Worm (Caenorhabditis elegans) whole organism, L4 larva: Measurements from ENCODE around the gene sdc-1.
A peak's percentile ranks its signal among the peaks of the same experiment; 100 is the strongest.

Experiments used
- F26F4.8 ChIP-seq: fragments of 200-800 bp; sonication (Bioruptor generic); conservative IDR thresholded peaks from 2 replicates; pipeline ENCODE4 v1.3.6; 2022; ENCODE audit warnings: missing genetic modification characterization, missing compliant biosample characterization
- F37D6.2 ChIP-seq: sonication (generic microtip); optimal IDR thresholded peaks from 2 replicates; lab custom pipeline; 2016; ENCODE audit warnings: mild to moderate bottlenecking, missing genetic modification characterization, missing compliant biosample characterization
- F49E8.2 ChIP-seq: sonication (generic microtip); optimal IDR thresholded peaks from 2 replicates; lab custom pipeline; 2016; ENCODE audit warnings: missing compliant biosample characterization, mild to moderate bottlenecking, missing genetic modification characterization, borderline replicate concordance
- R02D3.7 ChIP-seq: fragments of 150-350 bp; sonication (generic microtip); optimal IDR thresholded peaks from 3 replicates; lab custom pipeline; 2014; ENCODE audit warnings: missing biosample characterization, missing genetic modification characterization
- T20F7.1 ChIP-seq: fragments of 200-800 bp; sonication (Bioruptor generic); optimal IDR thresholded peaks from 2 replicates; lab custom pipeline; 2018; ENCODE audit warnings: mild to moderate bottlenecking, missing genetic modification characterization, missing compliant biosample characterization
- Y5F2A.4 ChIP-seq: fragments of 200-800 bp; sonication (Bioruptor generic); optimal IDR thresholded peaks from 2 replicates; lab custom pipeline; 2018; ENCODE audit warnings: mild to moderate bottlenecking, missing genetic modification characterization, missing compliant biosample characterization
- Y75B8A.6 ChIP-seq: fragments of 200-800 bp; sonication (Bioruptor generic); IDR thresholded peaks from 2 replicates; pipeline ENCODE4 v1.3.6; 2022; ENCODE audit warnings: missing genetic modification reagents, missing genetic modification characterization, missing compliant biosample characterization
- ZK546.5 ChIP-seq, 2 experiments: sonication (generic microtip); optimal IDR thresholded peaks; 2 replicates each; lab custom pipeline; 2017; ENCODE audit warnings: missing biosample characterization in 2 of 2, missing genetic modification characterization in 2 of 2
- ama-1 ChIP-seq: fragments of 150-350 bp; optimal IDR thresholded peaks from 2 replicates; lab custom pipeline; 2014; ENCODE audit warnings: inconsistent platforms, mixed read lengths
- ceh-28 ChIP-seq: fragments of 150-350 bp; optimal IDR thresholded peaks from 2 replicates; lab custom pipeline; 2014; ENCODE audit warnings: missing biosample characterization, missing genetic modification reagents, missing genetic modification characterization
- ceh-44 ChIP-seq: fragments of 200-800 bp; sonication (Bioruptor generic); IDR thresholded peaks from 2 replicates; pipeline ENCODE4 v1.3.6; 2022; ENCODE audit warnings: missing genetic modification reagents, missing genetic modification characterization, missing compliant biosample characterization
- ceh-82 ChIP-seq: sonication (generic microtip); optimal IDR thresholded peaks from 2 replicates; lab custom pipeline; 2017; ENCODE audit warnings: missing biosample characterization, missing genetic modification characterization
- cey-2 ChIP-seq: sonication (generic microtip); optimal IDR thresholded peaks from 3 replicates; lab custom pipeline; 2017; ENCODE audit warnings: missing genetic modification characterization, mild to moderate bottlenecking, missing compliant biosample characterization, antibody characterized with exemption, borderline replicate concordance; ENCODE audit not compliant: insufficient read depth
- daf-16 ChIP-seq, 3 experiments: sonication (generic microtip); optimal IDR thresholded peaks; 2 replicates each; lab custom pipeline; 2016 to 2017; ENCODE audit warnings: missing genetic modification characterization in 3 of 3, missing genetic modification reagents in 3 of 3, mild to moderate bottlenecking in 2 of 3, missing compliant biosample characterization in 2 of 3, missing biosample characterization in 1 of 3, moderate library complexity in 1 of 3
- daf-19 ChIP-seq: fragments of 200-800 bp; sonication (Bioruptor generic); conservative IDR thresholded peaks from 2 replicates; pipeline ENCODE4 v1.3.6; 2022; ENCODE audit warnings: missing genetic modification characterization, missing compliant biosample characterization
- daf-8 ChIP-seq: fragments of 200-800 bp; sonication (Bioruptor generic); IDR thresholded peaks from 2 replicates; pipeline ENCODE4 v1.3.6; 2022; ENCODE audit warnings: missing genetic modification characterization, missing compliant biosample characterization
- dmd-6 ChIP-seq: fragments of 200-800 bp; sonication (Bioruptor generic); IDR thresholded peaks from 2 replicates; pipeline ENCODE4 v1.3.6; 2022; ENCODE audit warnings: missing genetic modification reagents, missing genetic modification characterization, missing compliant biosample characterization
- duxl-1 ChIP-seq: sonication (generic microtip); optimal IDR thresholded peaks from 2 replicates; lab custom pipeline; 2016; ENCODE audit warnings: mild to moderate bottlenecking, missing genetic modification characterization, moderate library complexity, missing compliant biosample characterization; ENCODE audit not compliant: poor library complexity
- dve-1 ChIP-seq: sonication (generic microtip); optimal IDR thresholded peaks from 2 replicates; lab custom pipeline; 2017; ENCODE audit warnings: antibody characterized with exemption, mild to moderate bottlenecking, missing genetic modification characterization, missing compliant biosample characterization; ENCODE audit not compliant: insufficient read depth
- fkh-10 ChIP-seq: fragments of 150-350 bp; optimal IDR thresholded peaks from 2 replicates; lab custom pipeline; 2014; ENCODE audit warnings: missing biosample characterization, missing genetic modification reagents, missing genetic modification characterization
- hlh-11 ChIP-seq: fragments of 200-800 bp; sonication (Bioruptor generic); optimal IDR thresholded peaks from 2 replicates; lab custom pipeline; 2018; ENCODE audit warnings: mild to moderate bottlenecking, missing genetic modification characterization, missing compliant biosample characterization
- hlh-30 ChIP-seq: sonication (generic microtip); optimal IDR thresholded peaks from 2 replicates; lab custom pipeline; 2017; ENCODE audit warnings: antibody characterized with exemption, mild to moderate bottlenecking, missing genetic modification characterization, missing compliant biosample characterization; ENCODE audit not compliant: insufficient read depth
- lin-13 ChIP-seq: fragments of 150-350 bp; optimal IDR thresholded peaks from 2 replicates; lab custom pipeline; 2014; ENCODE audit warnings: missing biosample characterization, missing genetic modification reagents, missing genetic modification characterization
- lin-15B ChIP-seq: fragments of 150-350 bp; sonication (generic microtip); optimal IDR thresholded peaks from 3 replicates; lab custom pipeline; 2014; ENCODE audit warnings: missing biosample characterization, missing genetic modification characterization
- lin-38 ChIP-seq: fragments of 200-800 bp; sonication (Bioruptor generic); IDR thresholded peaks from 2 replicates; pipeline ENCODE4 v1.3.6; 2022; ENCODE audit warnings: missing genetic modification reagents, missing genetic modification characterization, missing compliant biosample characterization
- lsy-2 ChIP-seq, 2 experiments: fragments of 150-350 bp in 1 of 2; sonication (generic microtip) in 1 of 2; optimal IDR thresholded peaks; 2 replicates each; lab custom pipeline; 2014 to 2017; ENCODE audit warnings: missing biosample characterization in 2 of 2, missing genetic modification characterization in 2 of 2
- mdl-1 ChIP-seq, 2 experiments: fragments of 150-350 bp in 1 of 2; sonication (generic microtip) in 1 of 2; optimal IDR thresholded peaks; 2 replicates each; lab custom pipeline; 2014 to 2017; ENCODE audit warnings: missing biosample characterization in 2 of 2, missing genetic modification characterization in 2 of 2
- mdt-29 ChIP-seq: fragments of 200-800 bp; sonication (Bioruptor generic); IDR thresholded peaks from 2 replicates; pipeline ENCODE4 v1.3.6; 2022; ENCODE audit warnings: missing genetic modification reagents, missing genetic modification characterization, missing compliant biosample characterization
- mep-1 ChIP-seq: fragments of 150-350 bp; sonication (generic microtip); optimal IDR thresholded peaks from 3 replicates; lab custom pipeline; 2014; ENCODE audit warnings: missing biosample characterization, missing genetic modification characterization
- mxl-3 ChIP-seq: fragments of 200-800 bp; sonication (Bioruptor generic); optimal IDR thresholded peaks from 2 replicates; lab custom pipeline; 2018; ENCODE audit warnings: mild to moderate bottlenecking, missing genetic modification characterization, missing compliant biosample characterization
- nhr-237 ChIP-seq: sonication (generic microtip); optimal IDR thresholded peaks from 2 replicates; lab custom pipeline; 2017; ENCODE audit warnings: missing biosample characterization, missing genetic modification characterization
- nhr-28 ChIP-seq: fragments of 150-350 bp; optimal IDR thresholded peaks from 2 replicates; lab custom pipeline; 2014; ENCODE audit warnings: missing biosample characterization, missing genetic modification characterization
- nhr-41 ChIP-seq: fragments of 200-800 bp; sonication (Bioruptor generic); IDR thresholded peaks from 2 replicates; pipeline ENCODE4 v1.3.6; 2022; ENCODE audit warnings: missing genetic modification reagents, missing genetic modification characterization, missing compliant biosample characterization
- nhr-42 ChIP-seq: fragments of 200-800 bp; sonication (Bioruptor generic); IDR thresholded peaks from 2 replicates; pipeline ENCODE4 v1.3.6; 2022; ENCODE audit warnings: missing genetic modification characterization, missing compliant biosample characterization
- nhr-48 ChIP-seq: sonication (generic microtip); optimal IDR thresholded peaks from 2 replicates; lab custom pipeline; 2016; ENCODE audit warnings: mild to moderate bottlenecking, missing genetic modification characterization, missing compliant biosample characterization
- nhr-76 ChIP-seq: fragments of 150-350 bp; optimal IDR thresholded peaks from 2 replicates; lab custom pipeline; 2014; ENCODE audit warnings: missing biosample characterization, missing genetic modification characterization
- nhr-77 ChIP-seq: fragments of 150-350 bp; optimal IDR thresholded peaks from 2 replicates; lab custom pipeline; 2014; ENCODE audit warnings: missing biosample characterization, missing genetic modification characterization
- pha-4 ChIP-seq, 2 experiments: fragments of 150-350 bp in 1 of 2; fragments of 200-800 bp in 1 of 2; sonication (Bioruptor generic) in 1 of 2; IDR thresholded peaks in 1 of 2; optimal IDR thresholded peaks in 1 of 2; 2 replicates each; pipeline versions ENCODE4 v1.3.6 to Lab custom; 2014 to 2022; ENCODE audit warnings: missing genetic modification characterization in 2 of 2, missing genetic modification reagents in 2 of 2, missing biosample characterization in 1 of 2, missing compliant biosample characterization in 1 of 2
- php-3 ChIP-seq: fragments of 200-800 bp; sonication (Bioruptor generic); IDR thresholded peaks from 2 replicates; pipeline ENCODE4 v1.3.6; 2022; ENCODE audit warnings: missing genetic modification reagents, missing genetic modification characterization, missing compliant biosample characterization
- rbr-2 ChIP-seq: sonication (generic microtip); optimal IDR thresholded peaks from 2 replicates; lab custom pipeline; 2016; ENCODE audit warnings: missing genotype, missing genetic modification characterization, missing compliant biosample characterization
- saeg-2 ChIP-seq: fragments of 200-800 bp; sonication (Bioruptor generic); IDR thresholded peaks from 2 replicates; pipeline ENCODE4 v1.3.6; 2022; ENCODE audit warnings: missing genetic modification reagents, missing genetic modification characterization, missing compliant biosample characterization
- sdz-12 ChIP-seq: fragments of 200-800 bp; sonication (Bioruptor generic); optimal IDR thresholded peaks from 2 replicates; lab custom pipeline; 2018; ENCODE audit warnings: mild to moderate bottlenecking, missing genetic modification characterization, missing compliant biosample characterization
- set-16 ChIP-seq: fragments of 200-800 bp; sonication (Bioruptor generic); IDR thresholded peaks from 2 replicates; pipeline ENCODE4 v1.3.6; 2022; ENCODE audit warnings: missing genetic modification reagents, missing genetic modification characterization, missing compliant biosample characterization
- skn-1 ChIP-seq: fragments of 150-350 bp; optimal IDR thresholded peaks from 2 replicates; lab custom pipeline; 2014; ENCODE audit warnings: missing biosample characterization, missing genetic modification characterization
- spr-3 ChIP-seq: fragments of 200-800 bp; sonication (Bioruptor generic); optimal IDR thresholded peaks from 2 replicates; lab custom pipeline; 2018; ENCODE audit warnings: mild to moderate bottlenecking, missing genetic modification characterization, missing compliant biosample characterization
- tag-97 ChIP-seq: fragments of 200-800 bp; sonication (Bioruptor generic); IDR thresholded peaks from 2 replicates; pipeline ENCODE4 v1.3.6; 2022; ENCODE audit warnings: missing genetic modification characterization, missing compliant biosample characterization
- tra-1 ChIP-seq: fragments of 200-800 bp; sonication (Bioruptor generic); IDR thresholded peaks from 2 replicates; pipeline ENCODE4 v1.3.6; 2022; ENCODE audit warnings: missing genetic modification reagents, missing genetic modification characterization, missing compliant biosample characterization
- unc-39 ChIP-seq: sonication (generic microtip); optimal IDR thresholded peaks from 2 replicates; lab custom pipeline; 2017; ENCODE audit warnings: missing biosample characterization, missing genetic modification characterization
- unc-62 ChIP-seq, 3 experiments: fragments of 150-350 bp in 1 of 3; sonication (generic microtip); optimal IDR thresholded peaks in 2 of 3; peaks in 1 of 3; 1 replicate in 1 of 3; 2 replicates in 2 of 3; lab custom pipeline; 2014 to 2017; ENCODE audit warnings: missing biosample characterization in 3 of 3, missing genetic modification characterization in 3 of 3, missing genetic modification reagents in 3 of 3, missing genotype in 1 of 3
- ztf-7 ChIP-seq: fragments of 150-350 bp; optimal IDR thresholded peaks from 2 replicates; lab custom pipeline; 2014; ENCODE audit warnings: missing biosample characterization, missing genetic modification characterization

The sdc-1 gene

ce11 chrX:16290536-16290935 is 15.0 kb downstream of the sdc-1 start (continued):
- TF ChIP-seq mdt-29: no peak
- TF ChIP-seq daf-19 (GFP tag; lab: Robert Waterston, UW): no peak
- TF ChIP-seq daf-8 (GFP tag; lab: Robert Waterston, UW): no peak
- TF ChIP-seq nhr-42 (GFP tag; lab: Robert Waterston, UW): no peak
- peak; percentile 15 for TF ChIP-seq nhr-48 (tag; lab: Kevin White, UChicago)
- TF ChIP-seq nhr-76: no peak
- no peak for TF ChIP-seq fkh-10 (GFP tag; lab: Kevin White, UChicago)
- no peak for TF ChIP-seq nhr-237 (tag; lab: Kevin White, UChicago)
- TF ChIP-seq F37D6.2 (tag; lab: Kevin White, UChicago): no peak
- no peak for TF ChIP-seq mep-1 (tag; lab: Kevin White, UChicago)
- no peak for TF ChIP-seq Y75B8A.6 (GFP tag; lab: Robert Waterston, UW)
- peak in 1 of 2 experiments; percentile 13 for TF ChIP-seq lsy-2 (tag; optimal IDR thresholded peaks at IDR 0.05; lab: Kevin White, UChicago)
- no peak for TF ChIP-seq ceh-28
- TF ChIP-seq hlh-11 (tag; lab: Kevin White, UChicago): peak; percentile 40
- TF ChIP-seq R02D3.7 (tag; lab: Kevin White, UChicago): no peak
- TF ChIP-seq ztf-7: no peak
- TF ChIP-seq dve-1 (tag; lab: Kevin White, UChicago): peak; percentile 28
- TF ChIP-seq spr-3 (GFP tag; lab: Kevin White, UChicago): no peak
- TF ChIP-seq unc-62 (GFP tag; optimal IDR thresholded peaks at IDR 0.05 in 1 of 2; lab: Kevin White, UChicago): no peak
- TF ChIP-seq unc-62 (tag; optimal IDR thresholded peaks at IDR 0.05; lab: Kevin White, UChicago): no peak
- TF ChIP-seq F49E8.2: no peak
- TF ChIP-seq nhr-28 (tag; lab: Kevin White, UChicago): peak; percentile 16
- no peak for TF ChIP-seq lin-38
- peak; percentile 93 for TF ChIP-seq mxl-3
- TF ChIP-seq lin-15B: no peak
- TF ChIP-seq ZK546.5 (tag; optimal IDR thresholded peaks at IDR 0.05; lab: Kevin White, UChicago): no peak
- TF ChIP-seq ceh-82 (tag; lab: Kevin White, UChicago): no peak
- no peak for TF ChIP-seq tag-97
- peak in 1 of 2 experiments; percentile 69 for TF ChIP-seq mdl-1 (tag; optimal IDR thresholded peaks at IDR 0.05; lab: Kevin White, UChicago)
- 0 out of 2 replicates have a peak, but pooled peaks have one; percentile 38 for TF ChIP-seq tra-1 (GFP tag; lab: Robert Waterston, UW)
- TF ChIP-seq unc-39 (tag; lab: Kevin White, UChicago): no peak
- no peak for TF ChIP-seq nhr-77 (tag; lab: Kevin White, UChicago)
- TF ChIP-seq sdz-12: no peak
- no peak for TF ChIP-seq ceh-44 (GFP tag; lab: Robert Waterston, UW)
- TF ChIP-seq lin-13: no peak
- TF ChIP-seq duxl-1 (tag; lab: Kevin White, UChicago): no peak
- no peak for TF ChIP-seq cey-2 (tag; lab: Kevin White, UChicago)
- no peak for TF ChIP-seq pha-4 (GFP tag; IDR thresholded peaks at IDR 0.05; lab: Robert Waterston, UW)
- TF ChIP-seq pha-4 (tag; optimal IDR thresholded peaks at IDR 0.05; lab: Kevin White, UChicago): no peak
- no peak for TF ChIP-seq php-3 (GFP tag; lab: Robert Waterston, UW)
- TF ChIP-seq ama-1 (lab: Kevin White, UChicago): no peak
- no peak for TF ChIP-seq set-16 (GFP tag; lab: Robert Waterston, UW)
- no peak for TF ChIP-seq Y5F2A.4
- no peak for TF ChIP-seq skn-1
- TF ChIP-seq nhr-41 (GFP tag; lab: Robert Waterston, UW): no peak
- TF ChIP-seq saeg-2 (GFP tag; lab: Robert Waterston, UW): no peak
- no peak for TF ChIP-seq F26F4.8
- peak; percentile 80 for TF ChIP-seq dmd-6
- TF ChIP-seq daf-16 (GFP tag; optimal IDR thresholded peaks at IDR 0.05; lab: Kevin White, UChicago): no peak
- TF ChIP-seq daf-16 (tag; optimal IDR thresholded peaks at IDR 0.05; lab: Kevin White, UChicago): peak; percentile 23
- peak; percentile 68 for TF ChIP-seq hlh-30 (tag; lab: Kevin White, UChicago)
- TF ChIP-seq rbr-2 (tag; lab: Kevin White, UChicago): no peak
- TF ChIP-seq T20F7.1: no peak
